Worm (Caenorhabditis elegans): ENCODE data around the gene fbxa-174.
"Not testable (repeated sequence)": the region's sequence is repeated elsewhere in the genome, so short reads cannot be mapped to it uniquely, and the experiment has no call there.

Gene fbxa-174

DNA sequence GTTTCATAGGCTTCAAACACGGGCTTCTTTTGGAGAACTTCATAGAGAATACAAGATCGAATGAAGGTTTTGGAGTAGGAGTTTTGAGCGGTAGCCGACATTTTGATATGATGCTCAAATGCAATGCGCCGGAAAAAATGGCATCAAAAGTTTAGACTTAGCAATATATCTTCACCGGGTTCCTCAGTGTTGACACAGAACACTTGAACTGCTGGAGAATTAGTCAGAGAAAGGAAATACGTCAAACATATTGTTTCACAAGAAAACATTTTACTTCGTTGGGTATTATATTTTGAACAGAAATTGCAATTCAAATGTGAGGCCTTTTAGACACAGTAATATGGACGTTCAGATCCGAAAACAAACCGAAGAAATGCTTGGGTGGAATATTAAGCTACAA lies at the start of gene fbxa-174:
fbxa-174 (minus strand) TSS at position 101 of the 400 bp plus-strand sequence.
- TF ChIP-seq tra-1 (GFP tag; IDR thresholded peaks at IDR 0.05) (no peak), jun-1 (tag; optimal IDR thresholded peaks at IDR 0.05) (no peak), F26F4.8 (GFP tag; conservative IDR thresholded peaks at IDR 0.05) (no peak), lsy-2 (tag; optimal IDR thresholded peaks at IDR 0.05) (no peak), nhr-42 (GFP tag; IDR thresholded peaks at IDR 0.05) (no peak), madf-5 (GFP tag; IDR thresholded peaks at IDR 0.05) (no peak), duxl-1 (tag; optimal IDR thresholded peaks at IDR 0.05; ENCODE audit: poor library complexity) (no peak), Y48G9A.11 (GFP tag; IDR thresholded peaks at IDR 0.05) (no peak), fos-1 (tag; optimal IDR thresholded peaks at IDR 0.05) (no peak), dmd-9 (GFP tag; IDR thresholded peaks at IDR 0.05) (no peak), lin-39 (tag; optimal IDR thresholded peaks at IDR 0.05) (no peak)

DNA sequence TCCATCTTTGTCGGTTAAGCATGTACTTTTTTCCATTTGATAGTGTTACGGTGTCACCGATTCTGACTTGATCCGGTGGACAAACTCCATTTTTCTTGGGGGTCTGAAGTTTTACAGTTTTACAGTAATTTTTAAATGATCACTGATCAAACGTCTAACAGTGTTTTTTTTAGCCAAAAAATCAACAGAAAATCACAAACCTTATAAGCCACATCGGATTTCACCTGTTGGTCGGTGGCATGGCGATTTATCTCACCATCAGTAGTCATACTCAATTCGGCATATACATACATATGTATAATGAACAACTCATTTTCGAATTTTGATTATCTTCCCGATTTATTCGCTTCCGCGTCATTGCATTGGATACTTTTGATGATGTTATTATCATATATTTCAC lies 49.5 kb upstream of the fbxa-174 start, which contains the start of gene srz-91:
srz-91 (plus strand) TSS at position 301 of the 400 bp plus-strand sequence.
- no peak for TF ChIP-seq F37D6.2 (tag; optimal IDR thresholded peaks at IDR 0.05)
- TF ChIP-seq ama-1 (optimal IDR thresholded peaks at IDR 0.05), result no peak
- TF ChIP-seq Y48G9A.11 (GFP tag; IDR thresholded peaks at IDR 0.05), result no peak
- TF ChIP-seq zip-2 (tag; optimal IDR thresholded peaks at IDR 0.05), result no peak
- no peak for TF ChIP-seq R02D3.7 (tag; optimal IDR thresholded peaks at IDR 0.05)

DNA sequence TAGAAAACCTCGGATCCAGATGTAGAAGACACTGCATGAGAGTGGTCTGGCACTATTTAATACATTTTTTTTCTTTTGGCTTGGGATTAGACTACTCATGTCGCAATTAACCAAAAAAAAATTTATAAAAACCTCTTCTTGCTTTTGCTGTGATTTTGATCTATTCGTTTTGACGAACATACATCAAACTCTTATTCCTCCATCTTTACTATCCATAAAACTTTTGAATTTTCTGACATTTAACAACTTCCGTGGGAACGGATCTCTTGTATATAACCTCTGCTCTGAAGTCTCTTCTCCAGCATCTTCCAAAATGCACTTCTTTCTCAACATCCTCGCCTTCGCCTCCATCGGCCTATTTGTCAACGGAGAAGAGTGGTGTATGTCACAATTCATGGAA lies 47.8 kb upstream of the fbxa-174 start, which contains the start of gene Y6G8.16:
Y6G8.16 (plus strand) TSS at position 301 of the 400 bp plus-strand sequence.
- not testable (repeated sequence) for TF ChIP-seq nhr-25 (tag; optimal IDR thresholded peaks at IDR 0.05; ENCODE audit: borderline replicate concordance, insufficient read depth); fkh-10 (GFP tag; optimal IDR thresholded peaks at IDR 0.05); nhr-6 (tag; optimal IDR thresholded peaks at IDR 0.05)

DNA sequence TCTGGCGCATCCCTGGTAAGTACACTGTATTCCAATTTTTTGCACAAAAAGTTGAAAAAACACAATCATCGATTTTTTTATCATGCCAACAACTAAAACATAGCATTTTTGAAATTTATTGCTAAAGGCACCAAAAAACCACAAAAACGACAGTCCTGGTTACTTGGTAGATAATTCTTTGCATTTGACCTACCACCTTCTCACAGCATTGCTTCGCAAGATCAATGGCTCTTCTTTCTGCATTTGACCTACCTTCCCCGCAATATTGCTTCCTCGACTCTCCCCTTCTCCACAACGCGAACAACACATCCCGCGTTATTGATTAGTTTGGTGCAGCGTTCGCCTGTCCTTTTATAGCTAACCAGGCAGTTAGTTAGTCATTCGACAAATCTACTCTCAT lies 43.2 kb upstream of the fbxa-174 start, which contains the start of gene ztf-25:
ztf-25 (plus strand) TSS at position 301 of the 400 bp plus-strand sequence.
- TF ChIP-seq dve-1 (tag; optimal IDR thresholded peaks at IDR 0.05; ENCODE audit: insufficient read depth) (no peak), unc-130 (GFP tag; optimal IDR thresholded peaks at IDR 0.05) (no peak), rbr-2 (tag; optimal IDR thresholded peaks at IDR 0.05) (no peak), lsy-2 (tag; optimal IDR thresholded peaks at IDR 0.05) (no peak), nhr-77 (tag; optimal IDR thresholded peaks at IDR 0.05) (no peak), lin-38 (GFP tag; IDR thresholded peaks at IDR 0.05) (no peak), dmd-8 (GFP tag; IDR thresholded peaks at IDR 0.05) (no peak), attf-4 (tag; optimal IDR thresholded peaks at IDR 0.05) (no peak), vab-7 (GFP tag; IDR thresholded peaks at IDR 0.05) (no peak), set-16 (GFP tag; IDR thresholded peaks at IDR 0.05) (no peak), dpl-1 (GFP tag; optimal IDR thresholded peaks at IDR 0.05) (no peak), tag-97 (GFP tag; IDR thresholded peaks at IDR 0.05) (no peak)

DNA sequence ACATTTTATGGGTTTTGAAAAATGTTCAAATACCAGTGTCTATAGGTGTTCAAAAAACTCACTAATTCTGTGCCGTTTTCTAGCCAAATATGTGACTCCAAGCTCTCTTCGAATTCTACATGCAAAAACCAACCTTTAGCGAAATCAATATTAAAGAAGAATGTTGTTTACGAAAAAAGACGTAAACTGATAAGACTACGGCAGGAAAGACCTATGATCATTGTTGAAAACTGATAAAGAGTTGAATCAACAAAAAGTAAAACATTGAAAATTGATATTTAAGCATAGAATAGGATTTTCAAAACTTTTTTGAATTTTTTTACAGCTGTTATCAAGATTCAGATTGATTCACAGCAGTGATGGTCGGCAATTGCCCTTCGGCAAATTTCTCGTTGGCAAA lies 40.5 kb upstream of the fbxa-174 start, which contains the start of gene Y6G8.2:
Y6G8.2 (minus strand) TSS at position 147 of the 400 bp plus-strand sequence.
- TF ChIP-seq dmd-9 (GFP tag; IDR thresholded peaks at IDR 0.05), result no peak
- peak; percentile 22 for TF ChIP-seq hlh-11 (tag; optimal IDR thresholded peaks at IDR 0.05)
- TF ChIP-seq daf-12 (tag; optimal IDR thresholded peaks at IDR 0.05), result no peak
- TF ChIP-seq dve-1 (tag; optimal IDR thresholded peaks at IDR 0.05; ENCODE audit: insufficient read depth), result peak; percentile 46
- TF ChIP-seq zfp-3 (GFP tag; conservative IDR thresholded peaks at IDR 0.05), result no peak
- TF ChIP-seq hif-1 (tag; optimal IDR thresholded peaks at IDR 0.05), result no peak
- no peak for TF ChIP-seq gei-8 (GFP tag; optimal IDR thresholded peaks at IDR 0.05)
- no peak for TF ChIP-seq mes-2 (tag; optimal IDR thresholded peaks at IDR 0.05; ENCODE audit: poor library complexity, severe bottlenecking)
- no peak for TF ChIP-seq lin-39 (tag; optimal IDR thresholded peaks at IDR 0.05)
- no peak for TF ChIP-seq lim-7 (GFP tag; IDR thresholded peaks at IDR 0.05)
- no peak for TF ChIP-seq lin-15B (tag; optimal IDR thresholded peaks at IDR 0.05)
- no peak for TF ChIP-seq tra-1 (GFP tag; IDR thresholded peaks at IDR 0.05)
- TF ChIP-seq egl-43 (GFP tag; IDR thresholded peaks at IDR 0.05), result no peak
- no peak for TF ChIP-seq dmd-8 (GFP tag; IDR thresholded peaks at IDR 0.05)
- TF ChIP-seq lir-3 (tag; optimal IDR thresholded peaks at IDR 0.05), result no peak
- TF ChIP-seq ceh-62 (tag; optimal IDR thresholded peaks at IDR 0.05), result no peak
- TF ChIP-seq ceh-32 (tag; optimal IDR thresholded peaks at IDR 0.05; ENCODE audit: poor library complexity), result no peak
- no peak for TF ChIP-seq nhr-48 (tag; optimal IDR thresholded peaks at IDR 0.05)
- TF ChIP-seq nhr-76 (tag; optimal IDR thresholded peaks at IDR 0.05), result no peak
- TF ChIP-seq jun-1 (tag; optimal IDR thresholded peaks at IDR 0.05), result no peak
- TF ChIP-seq madf-5 (GFP tag; IDR thresholded peaks at IDR 0.05), result no peak
- no peak for TF ChIP-seq dpl-1 (GFP tag; optimal IDR thresholded peaks at IDR 0.05)
- no peak for TF ChIP-seq Y105C5A.15 (GFP tag; IDR thresholded peaks at IDR 0.05)
- no peak for TF ChIP-seq nhr-42 (GFP tag; IDR thresholded peaks at IDR 0.05)

Measured in whole organism, L4 larva.